Fruit fly (Drosophila melanogaster) whole organism, embryonic: ENCODE data around the gene arg.

ENCODE experiments used
- ATbp ChIP-seq: fragments of 200-800 bp; sonication (Bioruptor generic); optimal IDR thresholded peaks from 2 replicates; lab custom pipeline; 2017; ENCODE audit warnings: missing biosample characterization, mild to moderate bottlenecking, missing genetic modification characterization, missing genetic modification reagents
- Aef1 ChIP-seq: fragments of 200-800 bp; sonication (Bioruptor generic); IDR thresholded peaks from 3 replicates; pipeline ENCODE4 v1.3.6; 2022; ENCODE audit warnings: missing biosample characterization, missing genetic modification characterization
- B-H1 ChIP-seq: fragments of 200-800 bp; sonication (Bioruptor generic); IDR thresholded peaks from 3 replicates; pipeline ENCODE4 v1.3.6; 2022; ENCODE audit warnings: missing biosample characterization, missing genetic modification characterization
- BEAF-32 ChIP-seq: fragments of 200-800 bp; sonication (Bioruptor generic); optimal IDR thresholded peaks from 3 replicates; lab custom pipeline; 2017; ENCODE audit warnings: missing biosample characterization, missing genetic modification characterization, mild to moderate bottlenecking, moderate library complexity, missing genetic modification reagents
- CG11696 ChIP-seq: fragments of 200-800 bp; sonication (Bioruptor generic); IDR thresholded peaks from 2 replicates; pipeline ENCODE4 v1.3.6; 2022; ENCODE audit warnings: missing biosample characterization, missing genetic modification characterization
- CG12744 ChIP-seq: fragments of 200-800 bp; sonication (Bioruptor generic); optimal IDR thresholded peaks from 2 replicates; lab custom pipeline; 2016; ENCODE audit warnings: missing biosample characterization, missing genetic modification characterization
- CG12942 ChIP-seq: fragments of 200-800 bp; sonication (Bioruptor generic); optimal IDR thresholded peaks from 3 replicates; lab custom pipeline; 2016; ENCODE audit warnings: missing biosample characterization, missing genetic modification characterization
- CG13287 ChIP-seq: fragments of 200-800 bp; sonication (Bioruptor generic); IDR thresholded peaks from 2 replicates; pipeline ENCODE4 v1.3.6; 2022; ENCODE audit warnings: missing biosample characterization, missing genetic modification characterization; ENCODE audit not compliant: partially characterized antibody
- CG16863 ChIP-seq: fragments of 200-800 bp; sonication (Bioruptor generic); optimal IDR thresholded peaks from 3 replicates; lab custom pipeline; 2016; ENCODE audit warnings: missing biosample characterization, missing genetic modification characterization
- CG17361 ChIP-seq: fragments of 200-800 bp; sonication (Bioruptor generic); IDR thresholded peaks from 3 replicates; pipeline ENCODE4 v1.3.6; 2022; ENCODE audit warnings: missing biosample characterization, missing genetic modification characterization
- CG18476 ChIP-seq: fragments of 200-800 bp; sonication (Bioruptor generic); optimal IDR thresholded peaks from 2 replicates; lab custom pipeline; 2016; ENCODE audit warnings: missing biosample characterization, mild to moderate bottlenecking, missing genetic modification characterization
- CG3847 ChIP-seq: fragments of 200-800 bp; sonication (Bioruptor generic); IDR thresholded peaks from 2 replicates; pipeline ENCODE4 v1.3.6; 2022; ENCODE audit warnings: missing biosample characterization, missing genetic modification characterization
- CG42726 ChIP-seq: fragments of 200-800 bp; sonication (Bioruptor generic); IDR thresholded peaks from 2 replicates; pipeline ENCODE4 v1.3.6; 2022; ENCODE audit warnings: missing biosample characterization, missing genetic modification characterization; ENCODE audit not compliant: partially characterized antibody
- CG4424 ChIP-seq: fragments of 200-800 bp; sonication (Bioruptor generic); optimal IDR thresholded peaks from 3 replicates; lab custom pipeline; 2016; ENCODE audit warnings: missing biosample characterization, missing genetic modification characterization
- CG4730 ChIP-seq: fragments of 200-800 bp; sonication (Bioruptor generic); IDR thresholded peaks from 2 replicates; pipeline ENCODE4 v1.3.6; 2022; ENCODE audit warnings: missing biosample characterization, missing genetic modification characterization
- CG6683 ChIP-seq: fragments of 200-800 bp; sonication (Bioruptor generic); optimal IDR thresholded peaks from 2 replicates; lab custom pipeline; 2017; ENCODE audit warnings: missing biosample characterization, mild to moderate bottlenecking, missing genetic modification characterization, missing genetic modification reagents
- CG6813 ChIP-seq: fragments of 200-800 bp; sonication (Bioruptor generic); optimal IDR thresholded peaks from 2 replicates; lab custom pipeline; 2017; ENCODE audit warnings: missing biosample characterization, missing genetic modification characterization, mild to moderate bottlenecking, moderate library complexity, missing genetic modification reagents
- CG7839 ChIP-seq: fragments of 200-800 bp; sonication (Bioruptor generic); optimal IDR thresholded peaks from 3 replicates; lab custom pipeline; 2018; ENCODE audit warnings: missing biosample characterization, mild to moderate bottlenecking, missing genetic modification characterization, moderate library complexity
- CG7963 ChIP-seq: fragments of 200-800 bp; sonication (Bioruptor generic); IDR thresholded peaks from 3 replicates; pipeline ENCODE4 v1.3.6; 2022; ENCODE audit warnings: missing biosample characterization, missing genetic modification characterization; ENCODE audit not compliant: partially characterized antibody
- CG8290 ChIP-seq, 3 experiments: fragments of 200-800 bp; sonication (Bioruptor generic); optimal IDR thresholded peaks; 2 replicates each; lab custom pipeline; 2016 to 2019; ENCODE audit warnings: missing biosample characterization in 3 of 3, missing genetic modification characterization in 3 of 3, mild to moderate bottlenecking in 2 of 3, moderate library complexity in 1 of 3
- CG9932 ChIP-seq: fragments of 200-800 bp; sonication (Bioruptor generic); IDR thresholded peaks from 2 replicates; pipeline ENCODE4 v1.3.6; 2022; ENCODE audit warnings: missing biosample characterization, missing genetic modification characterization
- Gug ChIP-seq: fragments of 200-800 bp; sonication (Bioruptor generic); IDR thresholded peaks from 4 replicates; pipeline ENCODE4 v1.3.6; 2022; ENCODE audit warnings: missing biosample characterization, missing genetic modification characterization
- H15 ChIP-seq: fragments of 200-800 bp; sonication (Bioruptor generic); IDR thresholded peaks from 3 replicates; pipeline ENCODE4 v1.3.6; 2022; ENCODE audit warnings: missing biosample characterization, missing genetic modification characterization
- Kr ChIP-seq: fragments of 200-800 bp; sonication (Bioruptor generic); optimal IDR thresholded peaks from 2 replicates; lab custom pipeline; 2017; ENCODE audit warnings: missing biosample characterization, mild to moderate bottlenecking, missing genetic modification characterization
- Nf-YB ChIP-seq: fragments of 200-800 bp; sonication (Bioruptor generic); optimal IDR thresholded peaks from 3 replicates; lab custom pipeline; 2019; ENCODE audit warnings: missing biosample characterization, mild to moderate bottlenecking, missing genetic modification characterization, moderate library complexity
- Oli ChIP-seq: fragments of 200-800 bp; sonication (Bioruptor generic); optimal IDR thresholded peaks from 2 replicates; lab custom pipeline; 2018; ENCODE audit warnings: missing biosample characterization, mild to moderate bottlenecking, missing genetic modification characterization, moderate library complexity
- Scr ChIP-seq: fragments of 200-800 bp; sonication (Bioruptor generic); IDR thresholded peaks from 2 replicates; pipeline ENCODE4 v1.3.6; 2022; ENCODE audit warnings: missing biosample characterization, missing genetic modification characterization; ENCODE audit not compliant: partially characterized antibody
- Spps ChIP-seq: fragments of 200-800 bp; sonication (Bioruptor generic); optimal IDR thresholded peaks from 2 replicates; lab custom pipeline; 2018; ENCODE audit warnings: missing biosample characterization, mild to moderate bottlenecking, missing genetic modification characterization
- TFAM ChIP-seq: fragments of 200-800 bp; sonication (Bioruptor generic); optimal IDR thresholded peaks from 2 replicates; lab custom pipeline; 2017; ENCODE audit warnings: missing biosample characterization, missing genetic modification characterization, inconsistent platforms
- Tbp ChIP-seq: fragments of >200 bp; optimal IDR thresholded peaks from 2 replicates; lab custom pipeline; 2018; ENCODE audit warnings: missing biosample characterization, missing genetic modification characterization
- abd-A ChIP-seq: fragments of 200-800 bp; sonication (Bioruptor generic); optimal IDR thresholded peaks from 3 replicates; lab custom pipeline; 2019; ENCODE audit warnings: missing biosample characterization, mild to moderate bottlenecking, missing genetic modification characterization, moderate library complexity
- ap ChIP-seq: fragments of 200-800 bp; sonication (Bioruptor generic); IDR thresholded peaks from 2 replicates; pipeline ENCODE4 v1.3.6; 2022; ENCODE audit warnings: missing biosample characterization, missing genetic modification characterization
- az2 ChIP-seq: fragments of 200-800 bp; sonication (Bioruptor generic); optimal IDR thresholded peaks from 3 replicates; lab custom pipeline; 2016; ENCODE audit warnings: missing biosample characterization, missing genetic modification characterization
- bcd ChIP-seq: fragments of 200-800 bp; sonication (Bioruptor generic); optimal IDR thresholded peaks from 2 replicates; lab custom pipeline; 2017; ENCODE audit warnings: missing biosample characterization, mild to moderate bottlenecking, missing genetic modification characterization
- crol ChIP-seq: fragments of 200-800 bp; sonication (Bioruptor generic); IDR thresholded peaks from 2 replicates; pipeline ENCODE4 v1.3.6; 2022; ENCODE audit warnings: missing biosample characterization, missing genetic modification characterization
- dan ChIP-seq: fragments of 200-800 bp; sonication (Bioruptor generic); IDR thresholded peaks from 2 replicates; pipeline ENCODE4 v1.3.6; 2022; ENCODE audit warnings: missing biosample characterization, missing genetic modification characterization
- dm ChIP-seq: fragments of 200-800 bp; sonication (Bioruptor generic); optimal IDR thresholded peaks from 3 replicates; lab custom pipeline; 2016; ENCODE audit warnings: missing biosample characterization, missing genetic modification characterization
- jing ChIP-seq: fragments of 200-800 bp; sonication (Bioruptor generic); optimal IDR thresholded peaks from 2 replicates; lab custom pipeline; 2018; ENCODE audit warnings: missing biosample characterization, mild to moderate bottlenecking, missing genetic modification characterization
- jumu ChIP-seq: fragments of 200-800 bp; sonication (Bioruptor generic); optimal IDR thresholded peaks from 3 replicates; lab custom pipeline; 2016; ENCODE audit warnings: missing biosample characterization, missing genetic modification characterization
- lab ChIP-seq: fragments of 200-800 bp; sonication (Bioruptor generic); optimal IDR thresholded peaks from 3 replicates; lab custom pipeline; 2017; ENCODE audit warnings: missing biosample characterization, missing genetic modification characterization, mild to moderate bottlenecking, moderate library complexity, missing genetic modification reagents
- mam ChIP-seq: fragments of 200-800 bp; sonication (Bioruptor generic); optimal IDR thresholded peaks from 3 replicates; lab custom pipeline; 2016; ENCODE audit warnings: missing biosample characterization, missing genetic modification characterization
- nau ChIP-seq: fragments of 200-800 bp; sonication (Bioruptor generic); optimal IDR thresholded peaks from 3 replicates; lab custom pipeline; 2017; ENCODE audit warnings: missing biosample characterization, mild to moderate bottlenecking, missing genetic modification characterization, missing genetic modification reagents
- nerfin-2 ChIP-seq: fragments of 200-800 bp; sonication (Bioruptor generic); IDR thresholded peaks from 2 replicates; pipeline ENCODE4 v1.3.6; 2022; ENCODE audit warnings: missing biosample characterization, missing genetic modification characterization; ENCODE audit not compliant: partially characterized antibody
- pum ChIP-seq: fragments of 200-800 bp; sonication (Bioruptor generic); optimal IDR thresholded peaks from 2 replicates; lab custom pipeline; 2016; ENCODE audit warnings: missing biosample characterization, missing genetic modification characterization
- sc ChIP-seq, 3 experiments: fragments of >200 bp in 2 of 3; fragments of 200-800 bp in 1 of 3; sonication (Bioruptor generic) in 1 of 3; optimal IDR thresholded peaks; 2 replicates in 2 of 3; 3 replicates in 1 of 3; lab custom pipeline; 2017; ENCODE audit warnings: mild to moderate bottlenecking in 1 of 3, missing biosample characterization in 1 of 3, missing genetic modification characterization in 1 of 3, missing genetic modification reagents in 1 of 3
- sima ChIP-seq: fragments of 200-800 bp; sonication (Bioruptor generic); optimal IDR thresholded peaks from 2 replicates; lab custom pipeline; 2016; ENCODE audit warnings: missing biosample characterization, missing genetic modification characterization
- slou ChIP-seq: fragments of 200-800 bp; sonication (Bioruptor generic); optimal IDR thresholded peaks from 3 replicates; lab custom pipeline; 2016; ENCODE audit warnings: missing biosample characterization, missing genetic modification characterization
- sqz ChIP-seq: fragments of 200-800 bp; sonication (Bioruptor generic); optimal IDR thresholded peaks from 3 replicates; lab custom pipeline; 2018; ENCODE audit warnings: missing biosample characterization, mild to moderate bottlenecking, missing genetic modification characterization
- ssp ChIP-seq: fragments of 200-800 bp; sonication (Bioruptor generic); IDR thresholded peaks from 2 replicates; pipeline ENCODE4 v1.3.6; 2022; ENCODE audit warnings: missing biosample characterization, missing genetic modification characterization

Gene arg

dm6 chrX:499589-500041 is 9.6 kb upstream of the arg start (continued):
- peak; percentile 65 for TF ChIP-seq dm (GFP tag; lab: Kevin White, UChicago)
- 0 out of 2 replicates have a peak, but pooled peaks have one; percentile 28 for TF ChIP-seq CG11696 (GFP tag; lab: Robert Waterston, UW)
- peak; percentile 85 for TF ChIP-seq Oli (tag; lab: Kevin White, UChicago)
- TF ChIP-seq abd-A: peak; percentile 76
- no peak for TF ChIP-seq BEAF-32 (GFP tag; lab: Kevin White, UChicago)
- TF ChIP-seq Tbp (GFP tag; lab: Kevin White, UChicago): no peak
- TF ChIP-seq CG17361 (GFP tag; lab: Robert Waterston, UW): peak; percentile 75
- peak; percentile 67 for TF ChIP-seq jumu (GFP tag; lab: Kevin White, UChicago)
- TF ChIP-seq B-H1 (GFP tag; lab: Robert Waterston, UW): peak; percentile 48; the same call in 2 of the 3 replicates
- peak; percentile 83 for TF ChIP-seq mam (GFP tag; lab: Kevin White, UChicago)
- peak; percentile 72 for TF ChIP-seq CG4424 (GFP tag; lab: Kevin White, UChicago)
- peak; percentile 64 for TF ChIP-seq sqz (GFP tag; lab: Kevin White, UChicago)
- peak; percentile 50 for TF ChIP-seq CG4730 (GFP tag; lab: Robert Waterston, UW)
- TF ChIP-seq sc (optimal IDR thresholded peaks at IDR 0.05; lab: Kevin White, UChicago): no peak
- peak; percentile 28 for TF ChIP-seq sc (GFP tag; optimal IDR thresholded peaks at IDR 0.05; lab: Kevin White, UChicago)
- TF ChIP-seq ssp: no peak; the same call in 1 of the 2 replicates
- peak; percentile 78 for TF ChIP-seq CG18476 (GFP tag; lab: Kevin White, UChicago)
- peak; percentile 67 for TF ChIP-seq CG9932 (GFP tag; lab: Robert Waterston, UW)
- peak; percentile 57 for TF ChIP-seq CG8290 (GFP tag; optimal IDR thresholded peaks at IDR 0.05; lab: Kevin White, UChicago)
- peak; percentile 0 to 84 for TF ChIP-seq CG8290 (tag; optimal IDR thresholded peaks at IDR 0.05; lab: Kevin White, UChicago)
- TF ChIP-seq sima (GFP tag; lab: Kevin White, UChicago): peak; percentile 20
- TF ChIP-seq jing: peak; percentile 49
- peak; percentile 74 for TF ChIP-seq CG3847 (GFP tag; lab: Robert Waterston, UW)
- TF ChIP-seq Aef1: peak; percentile 41; the same call in 1 of the 3 replicates
- TF ChIP-seq lab (GFP tag; lab: Kevin White, UChicago): peak; percentile 93
- TF ChIP-seq az2 (GFP tag; lab: Kevin White, UChicago): peak; percentile 64
- peak; percentile 20 for TF ChIP-seq Spps (tag; lab: Kevin White, UChicago)
- TF ChIP-seq CG16863: peak; percentile 70
- peak; percentile 85 for TF ChIP-seq ATbp (GFP tag; lab: Kevin White, UChicago)
- peak; percentile 58 for TF ChIP-seq Nf-YB (GFP tag; lab: Kevin White, UChicago)
- TF ChIP-seq Gug (GFP tag; lab: Robert Waterston, UW): peak; percentile 37; the same call in 1 of the 4 replicates
- TF ChIP-seq CG6683 (GFP tag; lab: Kevin White, UChicago): peak; percentile 80
- 0 out of 2 replicates have a peak, but pooled peaks have one; percentile 19 for TF ChIP-seq nerfin-2
- peak; percentile 60 for TF ChIP-seq CG12942 (GFP tag; lab: Kevin White, UChicago)
- TF ChIP-seq CG7963 (GFP tag; lab: Robert Waterston, UW): no peak
- TF ChIP-seq dan: no peak
- TF ChIP-seq CG13287 (GFP tag; lab: Robert Waterston, UW): peak; percentile 18
- peak; percentile 69 for TF ChIP-seq pum (GFP tag; lab: Kevin White, UChicago)
- peak; percentile 63; the same call in 1 of the 3 replicates for TF ChIP-seq H15 (GFP tag; lab: Robert Waterston, UW)
- no peak for TF ChIP-seq ap (GFP tag; lab: Robert Waterston, UW)
- TF ChIP-seq CG6813 (GFP tag; lab: Kevin White, UChicago): peak; percentile 84
- TF ChIP-seq slou (GFP tag; lab: Kevin White, UChicago): peak; percentile 33
- peak; percentile 83 for TF ChIP-seq bcd
- no peak for TF ChIP-seq Scr (GFP tag; lab: Robert Waterston, UW)
- TF ChIP-seq Kr: no peak
- TF ChIP-seq nau (GFP tag; lab: Kevin White, UChicago): peak; percentile 84
- no peak for TF ChIP-seq TFAM (GFP tag; lab: Kevin White, UChicago)
- TF ChIP-seq CG42726 (GFP tag; lab: Robert Waterston, UW): no peak
- TF ChIP-seq CG7839 (tag; lab: Kevin White, UChicago): peak; percentile 89
- TF ChIP-seq crol (GFP tag; lab: Robert Waterston, UW): no peak
- peak; percentile 68 for TF ChIP-seq CG12744 (GFP tag; lab: Kevin White, UChicago)
